Fruit fly (Drosophila melanogaster) whole organism, embryonic: Measurements from ENCODE around the gene CG8159.
A peak's percentile ranks its signal among the peaks of the same experiment; 100 is the strongest.

Experiments
- Adf1 ChIP-seq: fragments of 200-800 bp; sonication (Bioruptor generic); IDR thresholded peaks from 2 replicates; pipeline ENCODE4 v1.3.6; 2022; ENCODE audit warnings: missing biosample characterization, missing genetic modification characterization
- Antp ChIP-seq: fragments of 200-800 bp; sonication (Bioruptor generic); optimal IDR thresholded peaks from 3 replicates; lab custom pipeline; 2016; ENCODE audit warnings: missing biosample characterization, missing genetic modification characterization
- Atf-2 ChIP-seq: fragments of 200-800 bp; sonication (Bioruptor generic); optimal IDR thresholded peaks from 2 replicates; lab custom pipeline; 2016; ENCODE audit warnings: missing biosample characterization, missing genetic modification characterization
- Bdp1 ChIP-seq: fragments of 200-800 bp; sonication (Bioruptor generic); optimal IDR thresholded peaks from 3 replicates; lab custom pipeline; 2016; ENCODE audit warnings: missing biosample characterization, missing genetic modification characterization
- CG10267 ChIP-seq: fragments of 200-800 bp; sonication (Bioruptor generic); optimal IDR thresholded peaks from 2 replicates; lab custom pipeline; 2018; ENCODE audit warnings: missing biosample characterization, mild to moderate bottlenecking, missing genetic modification characterization, moderate library complexity
- CG10431 ChIP-seq: fragments of 200-800 bp; sonication (Bioruptor generic); optimal IDR thresholded peaks from 3 replicates; lab custom pipeline; 2018; ENCODE audit warnings: missing biosample characterization, mild to moderate bottlenecking, missing genetic modification characterization
- CG12299 ChIP-seq: fragments of 200-800 bp; sonication (Bioruptor generic); optimal IDR thresholded peaks from 2 replicates; lab custom pipeline; 2018; ENCODE audit warnings: missing biosample characterization, mild to moderate bottlenecking, missing genetic modification characterization
- CG13894 ChIP-seq: fragments of 200-800 bp; sonication (Bioruptor generic); optimal IDR thresholded peaks from 3 replicates; lab custom pipeline; 2018; ENCODE audit warnings: missing biosample characterization, mild to moderate bottlenecking, missing genetic modification characterization, moderate library complexity
- CG14050 ChIP-seq: fragments of 200-800 bp; sonication (Bioruptor generic); IDR thresholded peaks from 3 replicates; pipeline ENCODE4 v1.3.6; 2022; ENCODE audit warnings: missing biosample characterization, missing genetic modification characterization
- CG1529 ChIP-seq: fragments of 200-800 bp; sonication (Bioruptor generic); optimal IDR thresholded peaks from 3 replicates; lab custom pipeline; 2018; ENCODE audit warnings: missing biosample characterization, missing genetic modification characterization
- CG15479 ChIP-seq: fragments of 200-800 bp; sonication (Bioruptor generic); optimal IDR thresholded peaks from 3 replicates; lab custom pipeline; 2019; ENCODE audit warnings: missing biosample characterization, mild to moderate bottlenecking, missing genetic modification characterization, moderate library complexity
- CG17361 ChIP-seq: fragments of 200-800 bp; sonication (Bioruptor generic); IDR thresholded peaks from 3 replicates; pipeline ENCODE4 v1.3.6; 2022; ENCODE audit warnings: missing biosample characterization, missing genetic modification characterization
- CG17568 ChIP-seq: fragments of 200-800 bp; sonication (Bioruptor generic); optimal IDR thresholded peaks from 2 replicates; lab custom pipeline; 2018; ENCODE audit warnings: missing biosample characterization, mild to moderate bottlenecking, missing genetic modification characterization, moderate library complexity
- CG18262 ChIP-seq: fragments of 200-800 bp; optimal IDR thresholded peaks from 3 replicates; lab custom pipeline; 2019; ENCODE audit warnings: missing biosample characterization, mild to moderate bottlenecking, missing genetic modification characterization, moderate library complexity
- CG1832 ChIP-seq: fragments of 200-800 bp; sonication (Bioruptor generic); optimal IDR thresholded peaks from 2 replicates; lab custom pipeline; 2017; ENCODE audit warnings: missing biosample characterization, mild to moderate bottlenecking, missing genetic modification characterization, inconsistent platforms
- CG5953 ChIP-seq: fragments of 200-800 bp; sonication (Bioruptor generic); IDR thresholded peaks from 2 replicates; pipeline ENCODE4 v1.3.6; 2022; ENCODE audit warnings: missing biosample characterization, missing genetic modification characterization
- CG6272 ChIP-seq: fragments of 200-800 bp; sonication (Bioruptor generic); IDR thresholded peaks from 2 replicates; pipeline ENCODE4 v1.3.6; 2022; ENCODE audit warnings: missing biosample characterization, missing genetic modification characterization
- CG6689 ChIP-seq: fragments of 200-800 bp; sonication (Bioruptor generic); IDR thresholded peaks from 2 replicates; pipeline ENCODE4 v1.3.6; 2022; ENCODE audit warnings: missing biosample characterization, missing genetic modification characterization
- CG7839 ChIP-seq: fragments of 200-800 bp; sonication (Bioruptor generic); optimal IDR thresholded peaks from 3 replicates; lab custom pipeline; 2018; ENCODE audit warnings: missing biosample characterization, mild to moderate bottlenecking, missing genetic modification characterization, moderate library complexity
- CG7963 ChIP-seq: fragments of 200-800 bp; sonication (Bioruptor generic); IDR thresholded peaks from 3 replicates; pipeline ENCODE4 v1.3.6; 2022; ENCODE audit warnings: missing biosample characterization, missing genetic modification characterization; ENCODE audit not compliant: partially characterized antibody
- CG7987 ChIP-seq: fragments of 200-800 bp; sonication (Bioruptor generic); optimal IDR thresholded peaks from 2 replicates; lab custom pipeline; 2018; ENCODE audit warnings: missing biosample characterization, mild to moderate bottlenecking, missing genetic modification characterization, moderate library complexity
- CG8281 ChIP-seq: fragments of 200-800 bp; sonication (Bioruptor generic); optimal IDR thresholded peaks from 2 replicates; lab custom pipeline; 2018; ENCODE audit warnings: missing biosample characterization, mild to moderate bottlenecking, missing genetic modification characterization, moderate library complexity
- CG8290 ChIP-seq, 3 experiments: fragments of 200-800 bp; sonication (Bioruptor generic); optimal IDR thresholded peaks; 2 replicates each; lab custom pipeline; 2016 to 2019; ENCODE audit warnings: missing biosample characterization in 3 of 3, missing genetic modification characterization in 3 of 3, mild to moderate bottlenecking in 2 of 3, moderate library complexity in 1 of 3
- D19A ChIP-seq: fragments of 200-800 bp; optimal IDR thresholded peaks from 3 replicates; lab custom pipeline; 2019; ENCODE audit warnings: missing biosample characterization, mild to moderate bottlenecking, missing genetic modification characterization, moderate library complexity
- Meics ChIP-seq: fragments of 200-800 bp; sonication (Bioruptor generic); optimal IDR thresholded peaks from 2 replicates; lab custom pipeline; 2017; ENCODE audit warnings: missing biosample characterization, mild to moderate bottlenecking, missing genetic modification characterization
- Mrtf ChIP-seq: fragments of 200-800 bp; sonication (Bioruptor generic); IDR thresholded peaks from 3 replicates; pipeline ENCODE4 v1.3.6; 2022; ENCODE audit warnings: missing biosample characterization, missing genetic modification characterization
- Nf-YC ChIP-seq: fragments of 200-800 bp; optimal IDR thresholded peaks from 3 replicates; lab custom pipeline; 2019; ENCODE audit warnings: missing biosample characterization, mild to moderate bottlenecking, missing genetic modification characterization, moderate library complexity
- Rfx ChIP-seq: fragments of 200-800 bp; sonication (Bioruptor generic); IDR thresholded peaks from 2 replicates; pipeline ENCODE4 v1.3.6; 2022; ENCODE audit warnings: missing biosample characterization, missing genetic modification characterization
- Taf1 ChIP-seq: fragments of 200-800 bp; sonication (Bioruptor generic); IDR thresholded peaks from 2 replicates; pipeline ENCODE4 v1.3.6; 2022; ENCODE audit warnings: missing biosample characterization, missing genetic modification characterization
- abd-A ChIP-seq: fragments of 200-800 bp; sonication (Bioruptor generic); optimal IDR thresholded peaks from 3 replicates; lab custom pipeline; 2019; ENCODE audit warnings: missing biosample characterization, mild to moderate bottlenecking, missing genetic modification characterization, moderate library complexity
- ara ChIP-seq: fragments of 200-800 bp; sonication (Bioruptor generic); IDR thresholded peaks from 2 replicates; pipeline ENCODE4 v1.3.6; 2022; ENCODE audit warnings: missing biosample characterization, missing genetic modification characterization
- bsh ChIP-seq, 2 experiments: fragments of 200-800 bp; sonication (Bioruptor generic); optimal IDR thresholded peaks; 2 replicates each; lab custom pipeline; 2017 to 2018; ENCODE audit warnings: mild to moderate bottlenecking in 2 of 2, missing biosample characterization in 2 of 2, missing genetic modification characterization in 2 of 2, moderate library complexity in 1 of 2
- gcm2 ChIP-seq: fragments of 200-800 bp; sonication (Bioruptor generic); optimal IDR thresholded peaks from 2 replicates; lab custom pipeline; 2016; ENCODE audit warnings: missing biosample characterization, missing genetic modification characterization
- jigr1 ChIP-seq: fragments of 200-800 bp; sonication (Bioruptor generic); IDR thresholded peaks from 3 replicates; pipeline ENCODE4 v1.3.6; 2022; ENCODE audit warnings: missing biosample characterization, missing genetic modification characterization
- klu ChIP-seq: fragments of 200-800 bp; sonication (Bioruptor generic); IDR thresholded peaks from 2 replicates; pipeline ENCODE4 v1.3.6; 2022; ENCODE audit warnings: missing biosample characterization, missing genetic modification characterization
- nerfin-1 ChIP-seq: fragments of 200-800 bp; sonication (Bioruptor generic); optimal IDR thresholded peaks from 3 replicates; lab custom pipeline; 2019; ENCODE audit warnings: missing biosample characterization, mild to moderate bottlenecking, missing genetic modification characterization, moderate library complexity
- nom ChIP-seq: fragments of 200-800 bp; sonication (Bioruptor generic); optimal IDR thresholded peaks from 2 replicates; lab custom pipeline; 2017; ENCODE audit warnings: missing biosample characterization, missing genetic modification characterization, mild to moderate bottlenecking, moderate library complexity, missing genetic modification reagents
- oc ChIP-seq: fragments of 200-800 bp; sonication (Bioruptor generic); optimal IDR thresholded peaks from 2 replicates; lab custom pipeline; 2018; ENCODE audit warnings: missing biosample characterization, mild to moderate bottlenecking, missing genetic modification characterization, moderate library complexity
- peb ChIP-seq: fragments of 200-800 bp; sonication (Bioruptor generic); IDR thresholded peaks from 2 replicates; pipeline ENCODE4 v1.3.6; 2022; ENCODE audit warnings: missing biosample characterization, missing genetic modification characterization
- phol ChIP-seq: fragments of 200-800 bp; sonication (Bioruptor generic); optimal IDR thresholded peaks from 3 replicates; lab custom pipeline; 2018; ENCODE audit warnings: missing biosample characterization, mild to moderate bottlenecking, missing genetic modification characterization, moderate library complexity
- rib ChIP-seq: fragments of 200-800 bp; sonication (Bioruptor generic); IDR thresholded peaks from 2 replicates; pipeline ENCODE4 v1.3.6; 2022; ENCODE audit warnings: missing biosample characterization, missing genetic modification characterization
- sens ChIP-seq: fragments of 200-800 bp; sonication (Bioruptor generic); peaks from one replicate; lab custom pipeline; 2016; ENCODE audit warnings: missing biosample characterization, missing genetic modification characterization
- seq ChIP-seq: fragments of 200-800 bp; sonication (Bioruptor generic); IDR thresholded peaks from 2 replicates; pipeline ENCODE4 v1.3.6; 2022; ENCODE audit warnings: missing biosample characterization, missing genetic modification characterization
- sqz ChIP-seq: fragments of 200-800 bp; sonication (Bioruptor generic); optimal IDR thresholded peaks from 3 replicates; lab custom pipeline; 2018; ENCODE audit warnings: missing biosample characterization, mild to moderate bottlenecking, missing genetic modification characterization
- sug ChIP-seq: fragments of 200-800 bp; optimal IDR thresholded peaks from 2 replicates; lab custom pipeline; 2019; ENCODE audit warnings: missing biosample characterization, mild to moderate bottlenecking, missing genetic modification characterization, moderate library complexity
- tin ChIP-seq: fragments of 200-800 bp; sonication (Bioruptor generic); optimal IDR thresholded peaks from 3 replicates; lab custom pipeline; 2016; ENCODE audit warnings: missing biosample characterization, missing genetic modification characterization
- toy ChIP-seq: fragments of 200-800 bp; sonication (Bioruptor generic); IDR thresholded peaks from 2 replicates; pipeline ENCODE4 v1.3.6; 2022; ENCODE audit warnings: missing biosample characterization, missing genetic modification characterization
- tup ChIP-seq: fragments of 200-800 bp; sonication (Bioruptor generic); optimal IDR thresholded peaks from 2 replicates; lab custom pipeline; 2016; ENCODE audit warnings: missing biosample characterization, mild to moderate bottlenecking, missing genetic modification characterization, moderate library complexity
- tx ChIP-seq: fragments of 200-800 bp; sonication (Bioruptor generic); optimal IDR thresholded peaks from 2 replicates; lab custom pipeline; 2016; ENCODE audit warnings: missing biosample characterization, missing genetic modification characterization
- z ChIP-seq: fragments of 200-800 bp; sonication (Bioruptor generic); IDR thresholded peaks from 3 replicates; pipeline ENCODE4 v1.3.6; 2022; ENCODE audit warnings: missing biosample characterization, missing genetic modification characterization

The CG8159 gene

dm6 chr3R:8705323-8706097, 21.1 kb upstream of the CG8159 start:
- TF ChIP-seq bsh (GFP tag; optimal IDR thresholded peaks at IDR 0.05; lab: Kevin White, UChicago) (peak in 1 of 2 experiments; percentile 21), sug (tag; lab: Kevin White, UChicago) (no peak), Meics (no peak), Atf-2 (GFP tag; lab: Kevin White, UChicago) (no peak), peb (GFP tag; lab: Robert Waterston, UW) (no peak), abd-A (tag; lab: Kevin White, UChicago) (peak; percentile 93), klu (no peak), CG7987 (GFP tag; lab: Kevin White, UChicago) (no peak), seq (GFP tag; lab: Robert Waterston, UW) (peak; percentile 91), jigr1 (GFP tag; lab: Robert Waterston, UW) (no peak), gcm2 (no peak), CG8290 (GFP tag; optimal IDR thresholded peaks at IDR 0.05; lab: Kevin White, UChicago) (no peak), CG8290 (tag; optimal IDR thresholded peaks at IDR 0.05; lab: Kevin White, UChicago) (no peak), Bdp1 (no peak), CG14050 (GFP tag; lab: Robert Waterston, UW) (no peak), CG15479 (no peak), tin (GFP tag; lab: Kevin White, UChicago) (no peak), phol (tag; lab: Kevin White, UChicago) (no peak), Nf-YC (tag; lab: Kevin White, UChicago) (peak; percentile 91), CG1832 (GFP tag; lab: Kevin White, UChicago) (peak; percentile 32), CG10431 (GFP tag; lab: Kevin White, UChicago) (no peak), toy (no peak), sens (GFP tag; lab: Kevin White, UChicago) (peak; percentile 64), D19A (no peak), CG8281 (tag; lab: Kevin White, UChicago) (no peak), Adf1 (GFP tag; lab: Robert Waterston, UW) (no peak), CG1529 (GFP tag; lab: Kevin White, UChicago) (no peak), CG5953 (GFP tag; lab: Robert Waterston, UW) (no peak), nerfin-1 (no peak), CG10267 (tag; lab: Kevin White, UChicago) (peak; percentile 3), Rfx (GFP tag; lab: Robert Waterston, UW) (no peak), CG13894 (no peak), CG18262 (tag; lab: Kevin White, UChicago) (peak; percentile 22), CG17361 (GFP tag; lab: Robert Waterston, UW) (no peak), tx (GFP tag; lab: Kevin White, UChicago) (no peak), CG7839 (peak; percentile 22), z (GFP tag; lab: Robert Waterston, UW) (peak; percentile 77; the same call in 2 of the 3 replicates), CG12299 (tag; lab: Kevin White, UChicago) (no peak), ara (GFP tag; lab: Robert Waterston, UW) (no peak), Taf1 (GFP tag; lab: Robert Waterston, UW) (no peak), sqz (GFP tag; lab: Kevin White, UChicago) (peak; percentile 98), rib (no peak), CG6689 (GFP tag; lab: Robert Waterston, UW) (no peak), CG7963 (GFP tag; lab: Robert Waterston, UW) (no peak), CG6272 (GFP tag; lab: Robert Waterston, UW) (no peak), CG17568 (GFP tag; lab: Kevin White, UChicago) (no peak), nom (GFP tag; lab: Kevin White, UChicago) (peak; percentile 71), Antp (GFP tag; lab: Kevin White, UChicago) (no peak), tup (GFP tag; lab: Kevin White, UChicago) (no peak), Mrtf (GFP tag; lab: Robert Waterston, UW) (0 out of 3 replicates have a peak, but pooled peaks have one; percentile 16), oc (tag; lab: Kevin White, UChicago) (no peak)
